Worm (Caenorhabditis elegans) whole organism, young adult: ENCODE results near the gene D1014.5.

Experiments
- B0035.1 ChIP-seq: sonication (generic microtip); optimal IDR thresholded peaks from 2 replicates; lab custom pipeline; 2016; ENCODE audit warnings: missing genetic modification characterization, mild to moderate bottlenecking, missing compliant biosample characterization, missing genotype, missing genetic modification reagents
- D2030.7 ChIP-seq: fragments of 200-800 bp; sonication (Bioruptor generic); IDR thresholded peaks from 2 replicates; pipeline ENCODE4 v1.3.6; 2022; ENCODE audit warnings: missing genetic modification reagents, missing genetic modification characterization, missing compliant biosample characterization
- F22D6.2 ChIP-seq: sonication (generic microtip); optimal IDR thresholded peaks from 2 replicates; lab custom pipeline; 2016; ENCODE audit warnings: mild to moderate bottlenecking, missing genetic modification characterization, missing compliant biosample characterization
- F23B12.7 ChIP-seq: sonication (generic microtip); optimal IDR thresholded peaks from 2 replicates; lab custom pipeline; 2017; ENCODE audit warnings: missing genetic modification characterization, mild to moderate bottlenecking, missing compliant biosample characterization, antibody characterized with exemption, moderate library complexity; ENCODE audit not compliant: insufficient read depth
- F33H1.4 ChIP-seq: fragments of 200-800 bp; sonication (Bioruptor generic); IDR thresholded peaks from 2 replicates; pipeline ENCODE4 v1.3.6; 2022; ENCODE audit warnings: missing genetic modification reagents, missing genetic modification characterization, missing compliant biosample characterization
- F37B4.10 ChIP-seq: fragments of 200-800 bp; sonication (Bioruptor generic); IDR thresholded peaks from 2 replicates; pipeline ENCODE4 v1.3.6; 2022; ENCODE audit warnings: missing genetic modification characterization, missing compliant biosample characterization
- Y79H2A.3 ChIP-seq: fragments of 200-800 bp; sonication (Bioruptor generic); conservative IDR thresholded peaks from 2 replicates; pipeline ENCODE4 v1.3.6; 2022; ENCODE audit warnings: missing genetic modification reagents, missing genetic modification characterization, missing compliant biosample characterization
- akir-1 ChIP-seq: fragments of 200-800 bp; sonication (Bioruptor generic); optimal IDR thresholded peaks from 2 replicates; lab custom pipeline; 2018; ENCODE audit warnings: mild to moderate bottlenecking, missing genetic modification characterization, moderate library complexity, missing compliant biosample characterization
- attf-6 ChIP-seq: fragments of 200-800 bp; sonication (Bioruptor generic); IDR thresholded peaks from 2 replicates; pipeline ENCODE4 v1.3.6; 2022; ENCODE audit warnings: missing genetic modification reagents, missing genetic modification characterization, missing compliant biosample characterization
- cebp-1 ChIP-seq, 2 experiments: fragments of 200-800 bp in 1 of 2; sonication (Bioruptor generic) in 1 of 2; sonication (generic microtip) in 1 of 2; IDR thresholded peaks in 1 of 2; optimal IDR thresholded peaks in 1 of 2; 2 replicates each; pipeline versions ENCODE4 v1.3.6 to Lab custom; 2017 to 2022; ENCODE audit warnings: missing compliant biosample characterization in 2 of 2, missing genetic modification characterization in 2 of 2, mild to moderate bottlenecking in 1 of 2, missing genetic modification reagents in 1 of 2, moderate library complexity in 1 of 2
- cebp-2 ChIP-seq: fragments of 200-800 bp; sonication (Bioruptor generic); IDR thresholded peaks from 2 replicates; pipeline ENCODE4 v1.3.6; 2022; ENCODE audit warnings: missing genetic modification characterization, missing compliant biosample characterization
- die-1 ChIP-seq: sonication (generic microtip); optimal IDR thresholded peaks from 2 replicates; lab custom pipeline; 2016; ENCODE audit warnings: missing genotype, mild to moderate bottlenecking, missing genetic modification characterization, missing compliant biosample characterization
- dpl-1 ChIP-seq: fragments of 150-350 bp; optimal IDR thresholded peaks from 2 replicates; lab custom pipeline; 2014; ENCODE audit warnings: missing biosample characterization, missing genetic modification reagents, missing genetic modification characterization
- efl-1 ChIP-seq: fragments of 150-350 bp; optimal IDR thresholded peaks from 2 replicates; lab custom pipeline; 2014; ENCODE audit warnings: missing biosample characterization, missing genetic modification reagents, missing genetic modification characterization
- egl-18 ChIP-seq: fragments of 200-800 bp; sonication (Bioruptor generic); IDR thresholded peaks from 2 replicates; pipeline ENCODE4 v1.3.6; 2022; ENCODE audit warnings: missing genetic modification reagents, missing genetic modification characterization, missing compliant biosample characterization
- fkh-3 ChIP-seq: sonication (generic microtip); optimal IDR thresholded peaks from 2 replicates; lab custom pipeline; 2016; ENCODE audit warnings: mild to moderate bottlenecking, missing genetic modification characterization, missing compliant biosample characterization
- hlh-12 ChIP-seq: sonication (generic microtip); optimal IDR thresholded peaks from 2 replicates; lab custom pipeline; 2016; ENCODE audit warnings: missing genetic modification characterization, missing compliant biosample characterization
- hlh-26 ChIP-seq: fragments of 200-800 bp; sonication (Bioruptor generic); conservative IDR thresholded peaks from 2 replicates; pipeline ENCODE4 v1.3.6; 2022; ENCODE audit warnings: missing genetic modification reagents, missing genetic modification characterization, missing compliant biosample characterization
- hmg-1.2 ChIP-seq: fragments of 200-800 bp; sonication (Bioruptor generic); IDR thresholded peaks from 2 replicates; pipeline ENCODE4 v1.3.6; 2022; ENCODE audit warnings: missing genetic modification reagents, missing genetic modification characterization, missing compliant biosample characterization
- hsf-1 ChIP-seq: fragments of 200-800 bp; sonication (Bioruptor generic); IDR thresholded peaks from 2 replicates; pipeline ENCODE4 v1.3.6; 2022; ENCODE audit warnings: missing genetic modification reagents, missing genetic modification characterization, missing compliant biosample characterization
- lin-26 ChIP-seq: fragments of 200-800 bp; sonication (Bioruptor generic); IDR thresholded peaks from 2 replicates; pipeline ENCODE4 v1.3.6; 2022; ENCODE audit warnings: missing genetic modification reagents, missing genetic modification characterization, missing compliant biosample characterization
- lin-35 ChIP-seq, 3 experiments: fragments of 150-350 bp in 2 of 3; sonication (generic microtip) in 1 of 3; optimal IDR thresholded peaks; 2 replicates each; lab custom pipeline; 2014 to 2018; ENCODE audit warnings: missing biosample characterization in 3 of 3, missing genetic modification characterization in 3 of 3, missing genetic modification reagents in 3 of 3
- lir-1 ChIP-seq: fragments of 200-800 bp; sonication (Bioruptor generic); conservative IDR thresholded peaks from 2 replicates; pipeline ENCODE4 v1.3.6; 2022; ENCODE audit warnings: missing genetic modification reagents, missing genetic modification characterization, missing compliant biosample characterization
- lsy-27 ChIP-seq: sonication (generic microtip); optimal IDR thresholded peaks from 2 replicates; lab custom pipeline; 2017; ENCODE audit warnings: missing genetic modification characterization, mild to moderate bottlenecking, missing compliant biosample characterization, antibody characterized with exemption, missing genotype, borderline replicate concordance; ENCODE audit not compliant: insufficient read depth
- madf-10 ChIP-seq: sonication (generic microtip); optimal IDR thresholded peaks from 2 replicates; lab custom pipeline; 2016; ENCODE audit warnings: mild to moderate bottlenecking, missing genetic modification characterization, missing compliant biosample characterization
- madf-3 ChIP-seq: fragments of 200-800 bp; sonication (Bioruptor generic); IDR thresholded peaks from 2 replicates; pipeline ENCODE4 v1.3.6; 2022; ENCODE audit warnings: missing genetic modification reagents, missing genetic modification characterization, missing compliant biosample characterization
- madf-6 ChIP-seq: fragments of 200-800 bp; sonication (Bioruptor generic); IDR thresholded peaks from 2 replicates; pipeline ENCODE4 v1.3.6; 2022; ENCODE audit warnings: missing genetic modification reagents, missing genetic modification characterization, missing compliant biosample characterization
- mel-28 ChIP-seq: sonication (generic microtip); optimal IDR thresholded peaks from 2 replicates; lab custom pipeline; 2016; ENCODE audit warnings: borderline replicate concordance, mild to moderate bottlenecking, missing genetic modification characterization, missing compliant biosample characterization
- mes-4 ChIP-seq: sonication (generic microtip); optimal IDR thresholded peaks from 2 replicates; lab custom pipeline; 2016; ENCODE audit warnings: missing genotype, missing genetic modification characterization, missing compliant biosample characterization
- nfyb-1 ChIP-seq: fragments of 200-800 bp; sonication (Bioruptor generic); IDR thresholded peaks from 2 replicates; pipeline ENCODE4 v1.3.6; 2022; ENCODE audit warnings: missing genetic modification reagents, missing genetic modification characterization, missing compliant biosample characterization
- nhr-179 ChIP-seq: sonication (generic microtip); optimal IDR thresholded peaks from 2 replicates; lab custom pipeline; 2016; ENCODE audit warnings: mild to moderate bottlenecking, missing genetic modification characterization, missing compliant biosample characterization
- nhr-27 ChIP-seq: fragments of 200-800 bp; sonication (Bioruptor generic); optimal IDR thresholded peaks from 2 replicates; lab custom pipeline; 2018; ENCODE audit warnings: mild to moderate bottlenecking, missing genetic modification characterization, moderate library complexity, missing compliant biosample characterization
- rpc-1 ChIP-seq, 2 experiments: fragments of 150-350 bp in 1 of 2; sonication (generic microtip) in 1 of 2; optimal IDR thresholded peaks; 2 replicates each; lab custom pipeline; 2014 to 2018; ENCODE audit warnings: missing biosample characterization in 1 of 2, missing genetic modification characterization in 1 of 2, missing genetic modification reagents in 1 of 2, missing genotype in 1 of 2
- sdz-38 ChIP-seq: sonication (generic microtip); optimal IDR thresholded peaks from 2 replicates; lab custom pipeline; 2016; ENCODE audit warnings: missing genotype, missing genetic modification characterization, missing compliant biosample characterization
- snpc-1.3 ChIP-seq: sonication (generic microtip); optimal IDR thresholded peaks from 2 replicates; lab custom pipeline; 2017; ENCODE audit warnings: missing genetic modification characterization, mild to moderate bottlenecking, missing compliant biosample characterization, antibody characterized with exemption, moderate library complexity, missing genotype, missing genetic modification reagents; ENCODE audit not compliant: insufficient read depth
- snpc-3.4 ChIP-seq: sonication (generic microtip); optimal IDR thresholded peaks from 2 replicates; lab custom pipeline; 2017; ENCODE audit warnings: missing genetic modification characterization, mild to moderate bottlenecking, missing compliant biosample characterization, antibody characterized with exemption, moderate library complexity, missing genotype, missing genetic modification reagents
- somi-1 ChIP-seq: fragments of 200-800 bp; sonication (Bioruptor generic); optimal IDR thresholded peaks from 2 replicates; lab custom pipeline; 2018; ENCODE audit warnings: mild to moderate bottlenecking, missing genetic modification characterization, missing compliant biosample characterization
- unc-62 ChIP-seq: fragments of 150-350 bp; optimal IDR thresholded peaks from 2 replicates; lab custom pipeline; 2014; ENCODE audit warnings: missing biosample characterization, missing genetic modification reagents, missing genetic modification characterization
- xnd-1 ChIP-seq: sonication (generic microtip); optimal IDR thresholded peaks from 2 replicates; lab custom pipeline; 2016; ENCODE audit warnings: missing genotype, missing genetic modification reagents, missing genetic modification characterization, missing compliant biosample characterization
- zfh-2 ChIP-seq: fragments of 200-800 bp; sonication (Bioruptor generic); conservative IDR thresholded peaks from 2 replicates; pipeline ENCODE4 v1.3.6; 2022; ENCODE audit warnings: missing genetic modification reagents, missing genetic modification characterization, missing compliant biosample characterization
- zim-3 ChIP-seq: sonication (generic microtip); optimal IDR thresholded peaks from 2 replicates; lab custom pipeline; 2017; ENCODE audit warnings: mild to moderate bottlenecking, missing genetic modification characterization, moderate library complexity, missing compliant biosample characterization
- ztf-18 ChIP-seq: sonication (generic microtip); optimal IDR thresholded peaks from 2 replicates; lab custom pipeline; 2016; ENCODE audit warnings: missing genotype, mild to moderate bottlenecking, missing genetic modification characterization, missing compliant biosample characterization
- ztf-22 ChIP-seq: fragments of 200-800 bp; sonication (Bioruptor generic); optimal IDR thresholded peaks from 2 replicates; lab custom pipeline; 2018; ENCODE audit warnings: mild to moderate bottlenecking, missing genetic modification characterization, moderate library complexity, missing compliant biosample characterization
- ztf-25 ChIP-seq: fragments of 200-800 bp; sonication (Bioruptor generic); IDR thresholded peaks from 2 replicates; pipeline ENCODE4 v1.3.6; 2022; ENCODE audit warnings: missing genetic modification reagents, missing genetic modification characterization, missing compliant biosample characterization
- ztf-6 ChIP-seq: fragments of 200-800 bp; sonication (Bioruptor generic); IDR thresholded peaks from 2 replicates; pipeline ENCODE4 v1.3.6; 2022; ENCODE audit warnings: missing genetic modification reagents, missing genetic modification characterization, missing compliant biosample characterization

Gene D1014.5

DNA sequence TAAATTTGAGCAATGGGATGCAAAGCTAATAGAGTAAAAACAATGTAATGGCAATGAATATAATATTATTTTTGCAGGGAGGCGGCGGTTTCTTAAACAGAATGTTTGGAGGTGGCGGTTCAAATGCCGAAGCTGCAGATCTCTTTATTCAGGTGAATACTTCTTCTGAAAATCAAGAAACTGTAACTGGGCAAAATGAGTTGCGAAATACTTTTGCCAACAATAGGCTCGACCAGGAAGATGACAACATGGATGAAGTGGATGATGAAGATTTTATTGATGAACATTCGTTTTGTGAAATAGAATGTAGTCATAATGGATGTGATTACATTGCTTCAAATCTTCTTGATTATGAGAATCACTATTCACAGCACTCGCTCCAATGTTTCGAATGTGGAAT lies 7.3 kb downstream of the D1014.5 start:
- TF ChIP-seq cebp-1 (GFP tag; IDR thresholded peaks at IDR 0.05; lab: Robert Waterston, UW): no peak
- TF ChIP-seq cebp-1 (tag; optimal IDR thresholded peaks at IDR 0.05; lab: Kevin White, UChicago): peak; percentile 59
- 0 out of 2 replicates have a peak, but pooled peaks have one; percentile 62 for TF ChIP-seq madf-3
- TF ChIP-seq akir-1: no peak
- TF ChIP-seq nhr-179 (tag; lab: Kevin White, UChicago): no peak
- 0 out of 2 replicates have a peak, but pooled peaks have one; percentile 14 for TF ChIP-seq madf-6

DNA sequence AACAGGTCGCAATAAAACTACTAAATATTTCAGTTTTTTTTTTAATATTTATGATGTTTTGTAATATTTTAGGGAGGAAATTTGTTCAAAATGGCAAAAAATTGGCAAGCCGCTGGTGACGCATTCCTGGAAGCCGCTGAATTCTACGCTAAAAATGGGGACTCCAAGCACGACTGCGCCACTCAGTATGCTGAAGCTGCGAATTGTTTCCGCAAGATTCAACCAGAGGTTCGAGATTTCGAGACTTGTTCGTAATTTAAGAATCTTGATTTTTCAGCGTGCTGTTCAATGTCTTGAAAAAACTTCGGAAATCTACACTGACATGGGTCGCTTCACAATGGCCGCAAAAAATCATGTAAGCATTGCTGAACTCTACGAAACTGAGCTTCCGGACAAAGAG lies 8.1 kb downstream of the D1014.5 start:
- TF ChIP-seq D2030.7: no peak
- TF ChIP-seq xnd-1 (tag; lab: Kevin White, UChicago): no peak
- TF ChIP-seq B0035.1 (tag; lab: Kevin White, UChicago): no peak
- 0 out of 2 replicates have a peak, but pooled peaks have one; percentile 3 for TF ChIP-seq hmg-1.2 (GFP tag; lab: Robert Waterston, UW)
- 0 out of 2 replicates have a peak, but pooled peaks have one; percentile 48 for TF ChIP-seq nfyb-1 (GFP tag; lab: Robert Waterston, UW)
- TF ChIP-seq rpc-1 (optimal IDR thresholded peaks at IDR 0.05; lab: Kevin White, UChicago): no peak
- no peak for TF ChIP-seq rpc-1 (tag; optimal IDR thresholded peaks at IDR 0.05; lab: Kevin White, UChicago)
- TF ChIP-seq cebp-2 (GFP tag; lab: Robert Waterston, UW): no peak
- TF ChIP-seq mes-4 (tag; lab: Kevin White, UChicago): no peak
- no peak for TF ChIP-seq F33H1.4 (GFP tag; lab: Robert Waterston, UW)
- TF ChIP-seq snpc-3.4 (tag; lab: Kevin White, UChicago): no peak
- no peak for TF ChIP-seq hlh-26 (GFP tag; lab: Robert Waterston, UW)
- TF ChIP-seq unc-62 (GFP tag; lab: Kevin White, UChicago): no peak
- no peak for TF ChIP-seq F23B12.7 (tag; lab: Kevin White, UChicago)
- no peak for TF ChIP-seq ztf-25
- 0 out of 2 replicates have a peak, but pooled peaks have one; percentile 57 for TF ChIP-seq hsf-1 (GFP tag; lab: Robert Waterston, UW)
- no peak for TF ChIP-seq Y79H2A.3 (GFP tag; lab: Robert Waterston, UW)
- no peak for TF ChIP-seq dpl-1 (GFP tag; lab: Kevin White, UChicago)
- TF ChIP-seq egl-18 (GFP tag; lab: Robert Waterston, UW): no peak
- TF ChIP-seq lin-26 (GFP tag; lab: Robert Waterston, UW): 0 out of 2 replicates have a peak, but pooled peaks have one; percentile 40
- no peak for TF ChIP-seq snpc-1.3 (tag; lab: Kevin White, UChicago)
- TF ChIP-seq mel-28 (tag; lab: Kevin White, UChicago): no peak
- TF ChIP-seq ztf-22: no peak
- no peak for TF ChIP-seq somi-1 (GFP tag; lab: Kevin White, UChicago)
- TF ChIP-seq lir-1 (GFP tag; lab: Robert Waterston, UW): no peak
- TF ChIP-seq lin-35 (GFP tag; optimal IDR thresholded peaks at IDR 0.05; lab: Kevin White, UChicago): no peak
- no peak for TF ChIP-seq lsy-27 (tag; lab: Kevin White, UChicago)
- no peak for TF ChIP-seq nhr-27 (tag; lab: Kevin White, UChicago)
- no peak for TF ChIP-seq sdz-38 (tag; lab: Kevin White, UChicago)
- 0 out of 2 replicates have a peak, but pooled peaks have one; percentile 33 for TF ChIP-seq attf-6 (GFP tag; lab: Robert Waterston, UW)
- TF ChIP-seq zim-3 (tag; lab: Kevin White, UChicago): no peak
- TF ChIP-seq cebp-1 (GFP tag; IDR thresholded peaks at IDR 0.05; lab: Robert Waterston, UW): no peak
- TF ChIP-seq cebp-1 (tag; optimal IDR thresholded peaks at IDR 0.05; lab: Kevin White, UChicago): peak; percentile 9
- TF ChIP-seq fkh-3 (tag; lab: Kevin White, UChicago): no peak
- TF ChIP-seq die-1 (tag; lab: Kevin White, UChicago): no peak
- TF ChIP-seq ztf-18 (tag; lab: Kevin White, UChicago): no peak
- TF ChIP-seq hlh-12 (tag; lab: Kevin White, UChicago): no peak
- TF ChIP-seq F37B4.10 (GFP tag; lab: Robert Waterston, UW): no peak
- no peak for TF ChIP-seq akir-1
- TF ChIP-seq F22D6.2 (tag; lab: Kevin White, UChicago): no peak
- TF ChIP-seq efl-1 (GFP tag; lab: Kevin White, UChicago): no peak
- no peak for TF ChIP-seq zfh-2 (GFP tag; lab: Robert Waterston, UW)
- TF ChIP-seq ztf-6 (GFP tag; lab: Robert Waterston, UW): no peak
- no peak for TF ChIP-seq madf-10
